Worm (Caenorhabditis elegans): ENCODE data around the gene F45E12.6.

DNA sequence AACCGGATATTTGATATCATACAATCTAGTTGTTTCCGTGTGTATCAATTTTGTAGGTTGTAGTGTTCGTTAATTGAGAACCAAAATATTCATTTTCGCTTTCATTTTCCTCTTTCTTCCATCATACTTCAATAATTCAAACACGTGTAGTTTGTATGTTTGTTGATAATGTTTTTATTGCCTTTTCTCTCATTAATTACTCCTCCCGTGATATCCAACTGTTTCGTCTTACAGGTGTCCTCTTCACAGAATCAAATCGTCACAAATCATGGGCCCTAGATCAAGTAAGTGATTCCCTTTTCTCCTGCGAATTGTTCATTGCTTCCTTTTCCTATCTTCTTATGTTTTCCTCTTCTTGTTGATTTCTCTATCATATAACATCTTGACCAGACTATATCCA, 25.0 kb upstream of the F45E12.6 start, which contains the start of gene nhr-21:
- TF ChIP-seq ceh-32 (tag; optimal IDR thresholded peaks at IDR 0.05; ENCODE audit: poor library complexity) (no peak), mep-1 (tag; optimal IDR thresholded peaks at IDR 0.05) (peak; percentile 17), tra-1 (GFP tag; IDR thresholded peaks at IDR 0.05) (no peak), dmd-8 (GFP tag; IDR thresholded peaks at IDR 0.05) (no peak), nhr-77 (tag; optimal IDR thresholded peaks at IDR 0.05) (no peak), ama-1 (optimal IDR thresholded peaks at IDR 0.05) (no peak), madf-5 (GFP tag; IDR thresholded peaks at IDR 0.05) (no peak), tag-97 (GFP tag; IDR thresholded peaks at IDR 0.05) (no peak), unc-39 (tag; optimal IDR thresholded peaks at IDR 0.05) (no peak), spr-1 (tag; optimal IDR thresholded peaks at IDR 0.05) (no peak), nhr-11 (tag; optimal IDR thresholded peaks at IDR 0.05) (peak; percentile 42)

All from whole organism, L4 larva.